Worm (Caenorhabditis elegans): ENCODE measurements around the gene R02D1.2.
"Not testable (repeated sequence)": the region's sequence is repeated elsewhere in the genome, so short reads cannot be mapped to it uniquely, and the experiment has no call there.

R02D1.2 gene

ce11 chrV:4290093-4290492 lies 32.5 kb downstream of the R02D1.2 start, which contains the start of gene srh-193:
Gene srh-193, minus strand, starts transcription at chrV:4290193.
- not testable (repeated sequence) for TF ChIP-seq fax-1, pros-1, madf-2 (tag; optimal IDR thresholded peaks at IDR 0.05)

ce11 chrV:4284737-4285136 lies 37.9 kb downstream of the R02D1.2 start, which contains the start of gene srt-19:
Gene srt-19, plus strand, starts transcription at chrV:4285037.
- not testable (repeated sequence) for TF ChIP-seq ref-2 (tag; optimal IDR thresholded peaks at IDR 0.05); unc-42 (tag; optimal IDR thresholded peaks at IDR 0.05); fkh-10 (GFP tag; optimal IDR thresholded peaks at IDR 0.05)

- TF ChIP-seq eyg-1, ets-4, hlh-15 (tag; optimal IDR thresholded peaks at IDR 0.05): not testable (repeated sequence)
Measured at ce11 chrV:4281699-4282098, 40.9 kb downstream of the R02D1.2 start, which contains the start of gene srt-37. Gene srt-37, minus strand, starts transcription at chrV:4281799.

ce11 chrV:4278735-4279134 lies 43.9 kb downstream of the R02D1.2 start, which contains the start of gene srt-20:
Gene srt-20, minus strand, starts transcription at chrV:4278835.
- TF ChIP-seq eyg-1, dve-1, lim-6 (tag; optimal IDR thresholded peaks at IDR 0.05): not testable (repeated sequence)

ce11 chrV:4273372-4273771 lies 49.2 kb downstream of the R02D1.2 start:
- TF ChIP-seq che-1 (tag; optimal IDR thresholded peaks at IDR 0.05) (no peak), mec-3 (tag; optimal IDR thresholded peaks at IDR 0.05; ENCODE audit: borderline replicate concordance) (no peak), sox-2 (GFP tag; IDR thresholded peaks at IDR 0.05) (no peak), C38D4.7 (GFP tag; optimal IDR thresholded peaks at IDR 0.05) (no peak), dve-1 (tag; optimal IDR thresholded peaks at IDR 0.05) (no peak), K02D7.2 (tag; optimal IDR thresholded peaks at IDR 0.05) (no peak), elt-2 (tag; optimal IDR thresholded peaks at IDR 0.05) (no peak), ceh-22 (tag; optimal IDR thresholded peaks at IDR 0.05) (no peak), nfya-1 (tag; optimal IDR thresholded peaks at IDR 0.05) (no peak)

ce11 chrV:4271258-4271657 lies 51.3 kb downstream of the R02D1.2 start, which contains the start of gene srt-38:
Gene srt-38, minus strand, starts transcription at chrV:4271358.
- not testable (repeated sequence) for TF ChIP-seq lin-11 (tag; optimal IDR thresholded peaks at IDR 0.05); K09A11.1 (tag; optimal IDR thresholded peaks at IDR 0.05; ENCODE audit: insufficient read depth); pag-3 (tag; optimal IDR thresholded peaks at IDR 0.05; ENCODE audit: borderline replicate concordance)

Data from whole organism, late embryonic.